Worm (Caenorhabditis elegans): Measurements from ENCODE around the gene sdz-12.

ce11 chrII:3684487-3685067 is 47.0 kb downstream of the sdz-12 start:
- TF ChIP-seq blmp-1 (tag; optimal IDR thresholded peaks at IDR 0.05) (no peak), lsy-2 (tag; optimal IDR thresholded peaks at IDR 0.05) (no peak), ces-1 (GFP tag; optimal IDR thresholded peaks at IDR 0.05) (no peak), pha-4 (tag; optimal IDR thresholded peaks at IDR 0.05) (no peak), lin-32 (GFP tag; optimal IDR thresholded peaks at IDR 0.05) (no peak), snpc-4 (tag; optimal IDR thresholded peaks at IDR 0.05) (no peak), mep-1 (tag; optimal IDR thresholded peaks at IDR 0.05) (no peak), unc-62 (GFP tag; optimal IDR thresholded peaks at IDR 0.05) (no peak), tbx-8 (GFP tag; optimal IDR thresholded peaks at IDR 0.05) (no peak)
